Fruit fly (Drosophila melanogaster) whole organism, prepupa: ENCODE results near the gene Jupiter.

Experiments used
- Blimp-1 ChIP-seq: fragments of 200-800 bp; sonication (Bioruptor generic); optimal IDR thresholded peaks from 3 replicates; lab custom pipeline; 2017; ENCODE audit warnings: missing biosample characterization, missing genetic modification characterization, mild to moderate bottlenecking, moderate library complexity, missing genetic modification reagents
- CG10669 ChIP-seq: fragments of 200-800 bp; sonication (Bioruptor generic); optimal IDR thresholded peaks from 3 replicates; lab custom pipeline; 2018; ENCODE audit warnings: missing biosample characterization, mild to moderate bottlenecking, missing genetic modification characterization, moderate library complexity
- CG11762 ChIP-seq: fragments of 200-800 bp; sonication (Bioruptor generic); optimal IDR thresholded peaks from 3 replicates; lab custom pipeline; 2016; ENCODE audit warnings: missing biosample characterization, missing genetic modification characterization; ENCODE audit not compliant: insufficient read depth
- CG11902 ChIP-seq: fragments of 200-800 bp; sonication (Bioruptor generic); optimal IDR thresholded peaks from 3 replicates; lab custom pipeline; 2016; ENCODE audit warnings: missing biosample characterization, missing genetic modification characterization
- CG15336 ChIP-seq: fragments of 200-800 bp; sonication (Bioruptor generic); IDR thresholded peaks from 2 replicates; pipeline ENCODE4 v1.3.6; 2022; ENCODE audit warnings: missing biosample characterization, missing genetic modification characterization
- CG1621 ChIP-seq: fragments of 200-800 bp; sonication (Bioruptor generic); optimal IDR thresholded peaks from 3 replicates; lab custom pipeline; 2018; ENCODE audit warnings: missing biosample characterization, mild to moderate bottlenecking, missing genetic modification characterization
- CG16779 ChIP-seq: fragments of 200-800 bp; sonication (Bioruptor generic); optimal IDR thresholded peaks from 3 replicates; lab custom pipeline; 2017; ENCODE audit warnings: missing biosample characterization, mild to moderate bottlenecking, missing genetic modification characterization
- CG3032 ChIP-seq: fragments of 200-800 bp; optimal IDR thresholded peaks from 2 replicates; lab custom pipeline; 2019; ENCODE audit warnings: missing biosample characterization, mild to moderate bottlenecking, missing genetic modification characterization, moderate library complexity
- CG31627 ChIP-seq: fragments of 200-800 bp; sonication (Bioruptor generic); optimal IDR thresholded peaks from 3 replicates; lab custom pipeline; 2016; ENCODE audit warnings: missing biosample characterization, missing genetic modification characterization
- CG32006 ChIP-seq: fragments of 200-800 bp; sonication (Bioruptor generic); optimal IDR thresholded peaks from 3 replicates; lab custom pipeline; 2017; ENCODE audit warnings: missing biosample characterization, mild to moderate bottlenecking, missing genetic modification characterization
- CG34406 ChIP-seq: fragments of 200-800 bp; sonication (Bioruptor generic); optimal IDR thresholded peaks from 3 replicates; lab custom pipeline; 2016; ENCODE audit warnings: missing biosample characterization, missing genetic modification characterization
- CG4318 ChIP-seq: fragments of 200-800 bp; sonication (Bioruptor generic); optimal IDR thresholded peaks from 3 replicates; lab custom pipeline; 2017; ENCODE audit warnings: missing biosample characterization, mild to moderate bottlenecking, missing genetic modification characterization
- CG6163 ChIP-seq: fragments of 200-800 bp; sonication (Bioruptor generic); IDR thresholded peaks from 3 replicates; pipeline ENCODE4 v1.3.6; 2022; ENCODE audit warnings: missing biosample characterization, missing genetic modification characterization
- CG6276 ChIP-seq: fragments of 200-800 bp; sonication (Bioruptor generic); optimal IDR thresholded peaks from 2 replicates; lab custom pipeline; 2017; ENCODE audit warnings: missing biosample characterization, mild to moderate bottlenecking, missing genetic modification characterization
- CG6792 ChIP-seq: fragments of 200-800 bp; sonication (Bioruptor generic); optimal IDR thresholded peaks from 3 replicates; lab custom pipeline; 2016; ENCODE audit warnings: missing biosample characterization, missing genetic modification characterization
- CG8319 ChIP-seq: fragments of 200-800 bp; sonication (Bioruptor generic); optimal IDR thresholded peaks from 3 replicates; lab custom pipeline; 2016; ENCODE audit warnings: missing biosample characterization, missing genetic modification characterization
- CG8632 ChIP-seq: fragments of 200-800 bp; sonication (Bioruptor generic); optimal IDR thresholded peaks from 3 replicates; lab custom pipeline; 2016; ENCODE audit warnings: missing biosample characterization, missing genetic modification characterization
- CG9139 ChIP-seq: fragments of 200-800 bp; sonication (Bioruptor generic); optimal IDR thresholded peaks from 3 replicates; lab custom pipeline; 2017; ENCODE audit warnings: missing biosample characterization, mild to moderate bottlenecking, missing genetic modification characterization
- Eip75B ChIP-seq: fragments of 200-800 bp; sonication (Bioruptor generic); optimal IDR thresholded peaks from 3 replicates; lab custom pipeline; 2016; ENCODE audit warnings: missing biosample characterization, missing genetic modification characterization
- Eip78C ChIP-seq: fragments of 200-800 bp; sonication (Bioruptor generic); peaks from one replicate; lab custom pipeline; 2016; ENCODE audit warnings: missing biosample characterization, missing genetic modification characterization
- Eip93F ChIP-seq: fragments of 200-800 bp; sonication (Bioruptor generic); optimal IDR thresholded peaks from 2 replicates; lab custom pipeline; 2016; ENCODE audit warnings: missing biosample characterization, mild to moderate bottlenecking, missing genetic modification characterization
- Ets21C ChIP-seq: fragments of 200-800 bp; sonication (Bioruptor generic); optimal IDR thresholded peaks from 3 replicates; lab custom pipeline; 2016; ENCODE audit warnings: missing biosample characterization, missing genetic modification characterization
- Ets96B ChIP-seq: fragments of 200-800 bp; optimal IDR thresholded peaks from 2 replicates; lab custom pipeline; 2019; ENCODE audit warnings: missing biosample characterization, mild to moderate bottlenecking, missing genetic modification characterization, moderate library complexity
- Gug ChIP-seq: fragments of 200-800 bp; sonication (Bioruptor generic); IDR thresholded peaks from 2 replicates; pipeline ENCODE4 v1.3.6; 2022; ENCODE audit warnings: missing biosample characterization, missing genetic modification characterization
- Hr38 ChIP-seq: sonication (Bioruptor generic); optimal IDR thresholded peaks from 2 replicates; lab custom pipeline; 2016; ENCODE audit warnings: missing biosample characterization, missing genetic modification characterization
- Hr4 ChIP-seq: fragments of 200-800 bp; sonication (Bioruptor generic); optimal IDR thresholded peaks from 3 replicates; lab custom pipeline; 2016; ENCODE audit warnings: missing biosample characterization, missing genetic modification characterization
- Lpt ChIP-seq: fragments of 200-800 bp; sonication (Bioruptor generic); optimal IDR thresholded peaks from 3 replicates; lab custom pipeline; 2016; ENCODE audit warnings: missing biosample characterization, missing genetic modification characterization
- Met ChIP-seq: fragments of 200-800 bp; sonication (Bioruptor generic); optimal IDR thresholded peaks from 3 replicates; lab custom pipeline; 2016; ENCODE audit warnings: missing biosample characterization, missing genetic modification characterization
- OdsH ChIP-seq: fragments of 200-800 bp; sonication (Bioruptor generic); optimal IDR thresholded peaks from 3 replicates; lab custom pipeline; 2016; ENCODE audit warnings: missing biosample characterization, missing genetic modification characterization
- Smox ChIP-seq: fragments of 200-800 bp; sonication (Bioruptor generic); optimal IDR thresholded peaks from 3 replicates; lab custom pipeline; 2016; ENCODE audit warnings: missing biosample characterization, missing genetic modification characterization
- Sox102F ChIP-seq: fragments of 200-800 bp; sonication (Bioruptor generic); optimal IDR thresholded peaks from 2 replicates; lab custom pipeline; 2016; ENCODE audit warnings: missing biosample characterization, mild to moderate bottlenecking, missing genetic modification characterization
- Sox14 ChIP-seq: fragments of 200-800 bp; sonication (Bioruptor generic); optimal IDR thresholded peaks from 3 replicates; lab custom pipeline; 2016; ENCODE audit warnings: missing biosample characterization, missing genetic modification characterization
- Sox15 ChIP-seq: fragments of 200-800 bp; sonication (Bioruptor generic); optimal IDR thresholded peaks from 3 replicates; lab custom pipeline; 2016; ENCODE audit warnings: missing biosample characterization, missing genetic modification characterization
- cyc ChIP-seq: fragments of 200-800 bp; sonication (Bioruptor generic); optimal IDR thresholded peaks from 3 replicates; lab custom pipeline; 2016; ENCODE audit warnings: missing biosample characterization, missing genetic modification characterization
- dac ChIP-seq: fragments of 200-800 bp; sonication (Bioruptor generic); optimal IDR thresholded peaks from 2 replicates; lab custom pipeline; 2017; ENCODE audit warnings: missing biosample characterization, mild to moderate bottlenecking, missing genetic modification characterization
- eg ChIP-seq: fragments of 200-800 bp; sonication (Bioruptor generic); IDR thresholded peaks from 3 replicates; pipeline ENCODE4 v1.3.6; 2022; ENCODE audit warnings: missing biosample characterization, missing genetic modification characterization
- fd59A ChIP-seq: fragments of 200-800 bp; sonication (Bioruptor generic); optimal IDR thresholded peaks from 2 replicates; lab custom pipeline; 2017; ENCODE audit warnings: missing biosample characterization, mild to moderate bottlenecking, missing genetic modification characterization, missing genetic modification reagents
- fkh ChIP-seq: fragments of 200-800 bp; sonication (Bioruptor generic); optimal IDR thresholded peaks from 3 replicates; lab custom pipeline; 2017; ENCODE audit warnings: missing biosample characterization, mild to moderate bottlenecking, missing genetic modification characterization, moderate library complexity
- lz ChIP-seq: fragments of 200-800 bp; sonication (Bioruptor generic); optimal IDR thresholded peaks from 3 replicates; lab custom pipeline; 2016; ENCODE audit warnings: missing biosample characterization, missing genetic modification characterization
- net ChIP-seq: fragments of 200-800 bp; sonication (Bioruptor generic); optimal IDR thresholded peaks from 3 replicates; lab custom pipeline; 2016; ENCODE audit warnings: missing biosample characterization, missing genetic modification characterization
- salr ChIP-seq, 2 experiments: fragments of 200-800 bp; sonication (Bioruptor generic); optimal IDR thresholded peaks; 3 replicates each; lab custom pipeline; 2016 to 2018; ENCODE audit warnings: missing biosample characterization in 2 of 2, missing genetic modification characterization in 2 of 2, mild to moderate bottlenecking in 1 of 2
- spab ChIP-seq: fragments of 200-800 bp; sonication (Bioruptor generic); optimal IDR thresholded peaks from 2 replicates; lab custom pipeline; 2017; ENCODE audit warnings: missing biosample characterization, mild to moderate bottlenecking, missing genetic modification characterization, missing genetic modification reagents
- svp ChIP-seq: fragments of 200-800 bp; sonication (Bioruptor generic); peaks from one replicate; lab custom pipeline; 2016; ENCODE audit warnings: missing biosample characterization, missing genetic modification characterization
- topi ChIP-seq: fragments of 200-800 bp; sonication (Bioruptor generic); optimal IDR thresholded peaks from 3 replicates; lab custom pipeline; 2016; ENCODE audit warnings: missing biosample characterization, missing genetic modification characterization
- vri ChIP-seq: fragments of 200-800 bp; sonication (Bioruptor generic); optimal IDR thresholded peaks from 3 replicates; lab custom pipeline; 2016; ENCODE audit warnings: missing biosample characterization, mild to moderate bottlenecking, missing genetic modification characterization

Jupiter gene

DNA sequence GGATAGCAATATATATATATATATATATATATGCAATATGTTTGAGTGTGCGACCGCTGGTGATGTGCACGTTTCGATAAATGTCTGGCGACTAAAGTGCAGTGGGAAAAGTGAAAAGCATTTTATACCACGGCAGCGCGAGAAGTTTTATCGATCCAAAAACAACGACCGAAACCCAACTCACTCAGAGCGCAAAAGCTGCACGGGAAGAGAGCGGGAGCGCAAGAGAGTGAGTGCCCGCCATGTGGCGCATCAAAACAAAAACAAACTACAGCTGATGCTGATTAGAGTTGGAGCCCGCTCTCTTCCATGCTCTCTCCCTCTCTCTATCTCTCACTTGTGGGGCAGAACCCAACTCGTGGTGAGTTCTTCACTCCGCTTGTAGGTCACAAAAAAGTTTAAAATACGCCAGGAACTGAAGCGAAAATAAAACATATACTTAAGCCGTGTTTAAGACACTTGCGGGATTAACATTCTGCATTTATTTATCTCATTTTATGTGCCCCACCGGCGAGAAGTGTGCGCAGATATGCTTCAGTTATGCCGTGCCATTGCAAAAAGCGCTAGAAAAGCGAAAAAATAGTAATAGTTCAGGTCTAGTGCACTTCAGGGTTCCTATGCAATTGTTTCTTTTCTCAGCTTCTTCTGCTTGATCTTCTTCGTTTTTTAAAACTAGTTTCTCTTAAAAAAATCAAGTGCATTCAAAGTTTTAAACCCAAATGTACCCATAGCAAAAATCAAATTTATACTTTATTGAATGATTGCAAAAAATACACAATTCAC, 14.9 kb downstream of the Jupiter start (continued):
- TF ChIP-seq Ets21C (GFP tag; lab: Kevin White, UChicago) (no peak), Lpt (GFP tag; lab: Kevin White, UChicago) (no peak), CG32006 (GFP tag; lab: Kevin White, UChicago) (no peak), net (GFP tag; lab: Kevin White, UChicago) (no peak), OdsH (GFP tag; lab: Kevin White, UChicago) (no peak), CG15336 (GFP tag; lab: Robert Waterston, UW) (peak; percentile 82), CG11762 (GFP tag; lab: Kevin White, UChicago) (no peak), Sox14 (GFP tag; lab: Kevin White, UChicago) (no peak), salr (GFP tag; optimal IDR thresholded peaks at IDR 0.05; lab: Kevin White, UChicago) (no peak), fd59A (no peak), Hr38 (GFP tag; lab: Kevin White, UChicago) (no peak), dac (GFP tag; lab: Kevin White, UChicago) (no peak), CG6163 (GFP tag; lab: Robert Waterston, UW) (peak; percentile 70; the same call in 2 of the 3 replicates), CG9139 (GFP tag; lab: Kevin White, UChicago) (peak; percentile 72), eg (peak; percentile 65; the same call in 1 of the 3 replicates), cyc (GFP tag; lab: Kevin White, UChicago) (no peak), Smox (GFP tag; lab: Kevin White, UChicago) (no peak), CG6792 (GFP tag; lab: Kevin White, UChicago) (no peak), CG4318 (GFP tag; lab: Kevin White, UChicago) (no peak), CG11902 (GFP tag; lab: Kevin White, UChicago) (no peak), CG10669 (GFP tag; lab: Kevin White, UChicago) (peak; percentile 30), CG6276 (peak; percentile 67), CG8632 (GFP tag; lab: Kevin White, UChicago) (no peak), lz (GFP tag; lab: Kevin White, UChicago) (no peak), CG1621 (tag; lab: Kevin White, UChicago) (no peak), Hr4 (no peak), fkh (GFP tag; lab: Kevin White, UChicago) (no peak), topi (GFP tag; lab: Kevin White, UChicago) (no peak), CG34406 (GFP tag; lab: Kevin White, UChicago) (no peak), Eip78C (GFP tag; lab: Kevin White, UChicago) (peak; percentile 84), CG31627 (GFP tag; lab: Kevin White, UChicago) (no peak)

DNA sequence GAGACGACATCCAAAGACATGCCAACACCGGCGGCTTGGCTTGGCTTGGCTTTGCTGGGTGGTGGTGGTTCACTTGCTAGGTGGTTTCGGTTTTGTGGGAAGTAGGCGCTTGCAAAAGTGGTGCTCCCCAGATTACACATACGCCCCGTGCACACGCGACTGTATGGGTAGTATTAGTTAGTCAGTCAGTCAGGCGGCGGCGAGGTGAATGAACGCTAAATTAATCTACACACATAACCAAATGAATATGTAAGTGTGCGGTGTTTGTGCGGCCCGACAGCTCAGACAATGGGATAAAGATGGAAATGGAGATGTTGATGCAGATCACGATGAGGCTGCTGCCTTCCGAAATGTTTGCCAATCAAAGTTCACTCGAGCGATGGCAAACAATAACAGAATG, 16.6 kb downstream of the Jupiter start:
- 0 out of 3 replicates have a peak, but pooled peaks have one; percentile 19 for TF ChIP-seq eg
- TF ChIP-seq svp = peak; percentile 27
- no peak for TF ChIP-seq salr (GFP tag; optimal IDR thresholded peaks at IDR 0.05; lab: Kevin White, UChicago)
- no peak for TF ChIP-seq Ets96B (tag; lab: Kevin White, UChicago)
- TF ChIP-seq Sox15 = no peak
- no peak for TF ChIP-seq Gug (GFP tag; lab: Robert Waterston, UW)
- TF ChIP-seq Eip78C (GFP tag; lab: Kevin White, UChicago) = peak; percentile 7

DNA sequence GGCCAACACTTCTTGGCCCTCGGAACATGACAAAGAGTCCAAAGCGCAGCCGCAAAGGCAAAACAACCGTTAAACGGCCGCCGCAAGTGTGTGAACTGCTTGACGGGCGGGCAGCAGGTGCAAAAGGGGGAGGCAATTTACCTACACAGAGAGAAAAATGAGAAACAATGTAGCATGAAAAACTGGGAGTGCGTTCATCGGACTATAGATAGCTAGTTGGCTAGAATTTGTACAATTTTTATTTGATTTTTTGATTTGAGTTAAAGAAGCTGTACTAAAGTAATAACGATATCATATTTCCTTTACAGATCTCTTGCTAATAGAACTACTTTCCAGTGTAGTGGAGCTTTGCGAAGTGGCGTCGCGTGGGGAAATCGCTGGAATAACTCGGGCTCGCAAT, 24.2 kb downstream of the Jupiter start:
- peak; percentile 60 for TF ChIP-seq CG4318 (GFP tag; lab: Kevin White, UChicago)
- no peak for TF ChIP-seq cyc (GFP tag; lab: Kevin White, UChicago)
- TF ChIP-seq Blimp-1 (GFP tag; lab: Kevin White, UChicago) = no peak
- no peak; the same call in 1 of the 2 replicates for TF ChIP-seq Gug (GFP tag; lab: Robert Waterston, UW)
- no peak for TF ChIP-seq Sox102F
- TF ChIP-seq CG16779 (tag; lab: Kevin White, UChicago) = no peak
- TF ChIP-seq fkh (GFP tag; lab: Kevin White, UChicago) = no peak
- TF ChIP-seq vri (GFP tag; lab: Kevin White, UChicago) = no peak
- TF ChIP-seq Met (GFP tag; lab: Kevin White, UChicago) = no peak
- no peak for TF ChIP-seq Eip93F (GFP tag; lab: Kevin White, UChicago)
- no peak for TF ChIP-seq Hr4
- no peak for TF ChIP-seq CG10669 (GFP tag; lab: Kevin White, UChicago)
- no peak for TF ChIP-seq OdsH (GFP tag; lab: Kevin White, UChicago)
- peak; percentile 74 for TF ChIP-seq eg
- TF ChIP-seq lz (GFP tag; lab: Kevin White, UChicago) = peak; percentile 6
- TF ChIP-seq CG3032 (tag; lab: Kevin White, UChicago) = peak; percentile 28
- no peak for TF ChIP-seq Eip75B
- TF ChIP-seq spab (GFP tag; lab: Kevin White, UChicago) = no peak
- peak; percentile 6 for TF ChIP-seq dac (GFP tag; lab: Kevin White, UChicago)
- TF ChIP-seq net (GFP tag; lab: Kevin White, UChicago) = peak; percentile 41
- TF ChIP-seq CG8319 (GFP tag; lab: Kevin White, UChicago) = no peak
- TF ChIP-seq CG6792 (GFP tag; lab: Kevin White, UChicago) = peak; percentile 2
- TF ChIP-seq Ets21C (GFP tag; lab: Kevin White, UChicago) = no peak
- no peak for TF ChIP-seq topi (GFP tag; lab: Kevin White, UChicago)
